Fruit fly (Drosophila melanogaster): ENCODE results near the gene brv2.

DNA sequence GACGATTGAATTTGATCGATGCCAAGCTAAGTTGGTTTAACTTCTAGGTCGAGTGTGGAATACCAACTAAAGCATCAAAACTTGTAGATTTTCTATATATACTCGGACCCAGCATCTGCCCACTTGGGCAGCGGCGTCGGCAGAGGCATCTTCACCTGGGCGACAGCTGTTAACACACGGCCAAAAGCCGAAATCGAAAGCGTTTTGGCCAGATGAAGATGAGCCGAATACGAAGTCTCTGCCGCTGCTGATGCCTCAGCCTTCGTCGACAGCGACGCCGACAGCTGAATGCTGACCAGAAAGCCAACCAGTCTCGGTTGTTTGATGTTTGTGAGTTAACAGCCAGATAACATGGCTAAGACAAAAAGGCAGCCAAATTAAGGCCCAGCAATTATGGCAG, 44.4 kb upstream of the brv2 start, which contains the start of gene CG13731:
- TF ChIP-seq Crg-1 (GFP tag; optimal IDR thresholded peaks at IDR 0.05): no peak
- no peak for TF ChIP-seq CG33017 (tag; optimal IDR thresholded peaks at IDR 0.05)
- no peak for TF ChIP-seq cnc (optimal IDR thresholded peaks at IDR 0.05)
- no peak for TF ChIP-seq Hr96 (GFP tag; optimal IDR thresholded peaks at IDR 0.05)
- no peak for TF ChIP-seq CG5204 (GFP tag; optimal IDR thresholded peaks at IDR 0.05)
- TF ChIP-seq pad (GFP tag; optimal IDR thresholded peaks at IDR 0.05): no peak
- TF ChIP-seq kay (GFP tag; ENCODE audit: borderline replicate concordance): no peak

All from whole organism, adult.